Fruit fly (Drosophila melanogaster) ovary, adult (tissue): ENCODE data around the gene TP53INP.

ENCODE experiments used
- CG17801 ChIP-seq: fragments of 200-800 bp; optimal IDR thresholded peaks from 2 replicates; lab custom pipeline; 2019; ENCODE audit warnings: missing biosample characterization, mild to moderate bottlenecking, missing genetic modification characterization, moderate library complexity; ENCODE audit not compliant: partially characterized antibody

TP53INP gene

dm6 chr3L:4406653-4407257, at the start of gene TP53INP:
Gene TP53INP, plus strand, starts transcription at chr3L:4406943.
- peak; percentile 49 for TF ChIP-seq CG17801 (GFP tag; lab: Kevin White, UChicago)

dm6 chr3L:4356986-4357385, 49.8 kb upstream of the TP53INP start:
- no peak for TF ChIP-seq CG17801 (GFP tag; lab: Kevin White, UChicago)

- no peak for TF ChIP-seq CG17801 (GFP tag; lab: Kevin White, UChicago)
Measured at dm6 chr3L:4357705-4358131, 49.0 kb upstream of the TP53INP start.

- TF ChIP-seq CG17801 (GFP tag; lab: Kevin White, UChicago), result no peak
Measured at dm6 chr3L:4359688-4360375, 46.9 kb upstream of the TP53INP start.

dm6 chr3L:4360376-4360703, 46.4 kb upstream of the TP53INP start:
- no peak for TF ChIP-seq CG17801 (GFP tag; lab: Kevin White, UChicago)

- no peak for TF ChIP-seq CG17801 (GFP tag; lab: Kevin White, UChicago)
Measured at dm6 chr3L:4362937-4363336, 43.8 kb upstream of the TP53INP start.

- no peak for TF ChIP-seq CG17801 (GFP tag; lab: Kevin White, UChicago)
Measured at dm6 chr3L:4363484-4363883, 43.3 kb upstream of the TP53INP start.

- TF ChIP-seq CG17801 (GFP tag; lab: Kevin White, UChicago), result no peak
Measured at dm6 chr3L:4363887-4364794, 42.6 kb upstream of the TP53INP start, which contains the start of the genes Cip4 and mRpS6. Gene Cip4, minus strand, starts transcription at chr3L:4364102. Gene mRpS6, plus strand, starts transcription at chr3L:4364550.

- TF ChIP-seq CG17801 (GFP tag; lab: Kevin White, UChicago), result no peak
Measured at dm6 chr3L:4365197-4365596, 41.5 kb upstream of the TP53INP start, which contains the start of gene CG33514. Gene CG33514, plus strand, starts transcription at chr3L:4365434.

- TF ChIP-seq CG17801 (GFP tag; lab: Kevin White, UChicago), result no peak
Measured at dm6 chr3L:4367339-4367738, 39.4 kb upstream of the TP53INP start, which contains the start of gene CG11342. Gene CG11342, minus strand, starts transcription at chr3L:4367458.

- no peak for TF ChIP-seq CG17801 (GFP tag; lab: Kevin White, UChicago)
Measured at dm6 chr3L:4371978-4372377, 34.8 kb upstream of the TP53INP start.

dm6 chr3L:4375675-4376366, 30.9 kb upstream of the TP53INP start:
- TF ChIP-seq CG17801 (GFP tag; lab: Kevin White, UChicago), result no peak

- TF ChIP-seq CG17801 (GFP tag; lab: Kevin White, UChicago), result no peak
Measured at dm6 chr3L:4377496-4377895, 29.2 kb upstream of the TP53INP start.

dm6 chr3L:4378895-4379294, 27.8 kb upstream of the TP53INP start:
- no peak for TF ChIP-seq CG17801 (GFP tag; lab: Kevin White, UChicago)
